Worm (Caenorhabditis elegans): ENCODE measurements around the gene T01C1.4.

T01C1.4 gene

ce11 chrX:10677009-10677408 is 39.9 kb downstream of the T01C1.4 start, which contains the start of gene F13E6.1:
F13E6.1 (minus strand) TSS chrX:10677109.
- no peak for TF ChIP-seq cog-1 (tag; optimal IDR thresholded peaks at IDR 0.05)
- TF ChIP-seq ztf-23 (GFP tag; IDR thresholded peaks at IDR 0.05), result no peak
- no peak for TF ChIP-seq T22C8.4 (GFP tag; IDR thresholded peaks at IDR 0.05)
- no peak for TF ChIP-seq flt-1 (GFP tag; IDR thresholded peaks at IDR 0.05)
- no peak for TF ChIP-seq klf-2 (GFP tag; conservative IDR thresholded peaks at IDR 0.05)
- TF ChIP-seq med-1 (GFP tag; optimal IDR thresholded peaks at IDR 0.05; ENCODE audit: insufficient read depth), result no peak
- no peak for TF ChIP-seq ztf-29 (GFP tag; IDR thresholded peaks at IDR 0.05)
- no peak for TF ChIP-seq ref-1 (GFP tag; conservative IDR thresholded peaks at IDR 0.05)
- no peak for TF ChIP-seq tab-1 (GFP tag; IDR thresholded peaks at IDR 0.05)

- TF ChIP-seq ztf-23 (GFP tag; IDR thresholded peaks at IDR 0.05), result no peak
- no peak for TF ChIP-seq med-1 (GFP tag; optimal IDR thresholded peaks at IDR 0.05; ENCODE audit: insufficient read depth)
- no peak for TF ChIP-seq cog-1 (tag; optimal IDR thresholded peaks at IDR 0.05)
- TF ChIP-seq tab-1 (GFP tag; IDR thresholded peaks at IDR 0.05), result no peak
- TF ChIP-seq ztf-29 (GFP tag; IDR thresholded peaks at IDR 0.05), result no peak
- no peak for TF ChIP-seq T22C8.4 (GFP tag; IDR thresholded peaks at IDR 0.05)
- TF ChIP-seq ref-1 (GFP tag; conservative IDR thresholded peaks at IDR 0.05), result no peak
- TF ChIP-seq klf-2 (GFP tag; conservative IDR thresholded peaks at IDR 0.05), result no peak
- TF ChIP-seq flt-1 (GFP tag; IDR thresholded peaks at IDR 0.05), result no peak
Observed at ce11 chrX:10675952-10676351, 41.0 kb downstream of the T01C1.4 start.

- TF ChIP-seq flt-1 (GFP tag; IDR thresholded peaks at IDR 0.05), result no peak
Observed at ce11 chrX:10675376-10675775, 41.5 kb downstream of the T01C1.4 start.

ce11 chrX:10674199-10674598 is 42.7 kb downstream of the T01C1.4 start, which contains the start of gene F13E6.2:
F13E6.2 (minus strand) TSS chrX:10674299.
- TF ChIP-seq med-1 (GFP tag; optimal IDR thresholded peaks at IDR 0.05; ENCODE audit: insufficient read depth), result no peak
- no peak for TF ChIP-seq flt-1 (GFP tag; IDR thresholded peaks at IDR 0.05)
- no peak for TF ChIP-seq klf-2 (GFP tag; conservative IDR thresholded peaks at IDR 0.05)
- no peak for TF ChIP-seq T22C8.4 (GFP tag; IDR thresholded peaks at IDR 0.05)
- TF ChIP-seq tab-1 (GFP tag; IDR thresholded peaks at IDR 0.05), result no peak
- no peak for TF ChIP-seq ztf-29 (GFP tag; IDR thresholded peaks at IDR 0.05)
- TF ChIP-seq ztf-23 (GFP tag; IDR thresholded peaks at IDR 0.05), result no peak
- no peak for TF ChIP-seq ref-1 (GFP tag; conservative IDR thresholded peaks at IDR 0.05)
- no peak for TF ChIP-seq cog-1 (tag; optimal IDR thresholded peaks at IDR 0.05)

- no peak for TF ChIP-seq ref-1 (GFP tag; conservative IDR thresholded peaks at IDR 0.05)
- no peak for TF ChIP-seq ztf-23 (GFP tag; IDR thresholded peaks at IDR 0.05)
- no peak for TF ChIP-seq tab-1 (GFP tag; IDR thresholded peaks at IDR 0.05)
- no peak for TF ChIP-seq T22C8.4 (GFP tag; IDR thresholded peaks at IDR 0.05)
- TF ChIP-seq flt-1 (GFP tag; IDR thresholded peaks at IDR 0.05), result no peak
Observed at ce11 chrX:10670198-10670597, 46.7 kb downstream of the T01C1.4 start.

ce11 chrX:10667424-10668291 is 49.3 kb downstream of the T01C1.4 start:
- TF ChIP-seq tab-1 (GFP tag; IDR thresholded peaks at IDR 0.05) (0 out of 2 replicates have a peak, but pooled peaks have one; percentile 32), ref-1 (GFP tag; conservative IDR thresholded peaks at IDR 0.05) (no peak), flt-1 (GFP tag; IDR thresholded peaks at IDR 0.05) (peak; percentile 72), cog-1 (tag; optimal IDR thresholded peaks at IDR 0.05) (no peak), med-1 (GFP tag; optimal IDR thresholded peaks at IDR 0.05; ENCODE audit: insufficient read depth) (no peak), ztf-29 (GFP tag; IDR thresholded peaks at IDR 0.05) (no peak), klf-2 (GFP tag; conservative IDR thresholded peaks at IDR 0.05) (no peak), T22C8.4 (GFP tag; IDR thresholded peaks at IDR 0.05) (no peak), ztf-23 (GFP tag; IDR thresholded peaks at IDR 0.05) (peak; percentile 43; the same call in 1 of the 2 replicates)

- TF ChIP-seq tab-1 (GFP tag; IDR thresholded peaks at IDR 0.05) (no peak), ref-1 (GFP tag; conservative IDR thresholded peaks at IDR 0.05) (no peak), cog-1 (tag; optimal IDR thresholded peaks at IDR 0.05) (no peak), ztf-23 (GFP tag; IDR thresholded peaks at IDR 0.05) (no peak), flt-1 (GFP tag; IDR thresholded peaks at IDR 0.05) (no peak), med-1 (GFP tag; optimal IDR thresholded peaks at IDR 0.05; ENCODE audit: insufficient read depth) (no peak), ztf-29 (GFP tag; IDR thresholded peaks at IDR 0.05) (no peak), klf-2 (GFP tag; conservative IDR thresholded peaks at IDR 0.05) (no peak), T22C8.4 (GFP tag; IDR thresholded peaks at IDR 0.05) (no peak)
Observed at ce11 chrX:10666871-10667270, 50.0 kb downstream of the T01C1.4 start.
